Fruit fly (Drosophila melanogaster): ENCODE data around the gene CG9449.

CG9449 gene

DNA sequence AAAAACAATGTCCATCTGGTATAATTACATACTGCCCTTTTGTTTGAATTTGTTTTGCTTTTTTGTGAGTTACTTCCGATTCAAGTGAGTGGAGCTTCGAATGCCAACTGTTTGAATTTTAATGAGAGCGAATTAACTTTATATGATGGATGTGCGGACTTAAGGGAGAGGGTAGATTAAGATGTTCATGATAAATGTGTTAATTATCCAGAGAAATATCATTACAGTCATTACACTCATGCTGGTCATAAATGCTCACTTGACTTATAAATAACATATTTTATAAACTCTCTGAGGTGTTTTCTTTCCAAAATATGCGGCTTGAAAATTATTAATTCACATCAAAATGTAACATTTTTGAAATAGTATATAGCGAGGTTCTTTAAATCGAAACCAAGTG, at the start of gene CG9449:
Gene CG9449 (minus strand): TSS at position 101 of the 400 bp plus-strand sequence.
- TF ChIP-seq CG10348 (GFP tag; IDR thresholded peaks at IDR 0.05) (no peak), CG8301 (tag; optimal IDR thresholded peaks at IDR 0.05) (no peak), fd96Ca (GFP tag; IDR thresholded peaks at IDR 0.05) (no peak), CG15710 (tag; optimal IDR thresholded peaks at IDR 0.05) (no peak), gl (tag; optimal IDR thresholded peaks at IDR 0.05) (no peak), Snoo (tag; optimal IDR thresholded peaks at IDR 0.05) (no peak), CG8159 (tag; optimal IDR thresholded peaks at IDR 0.05) (no peak)

- TF ChIP-seq CG8301 (tag; optimal IDR thresholded peaks at IDR 0.05) (no peak), CG15710 (tag; optimal IDR thresholded peaks at IDR 0.05) (no peak), D1 (tag; optimal IDR thresholded peaks at IDR 0.05) (no peak)
These were observed 47.3 kb upstream of the CG9449 start, which contains the start of the genes CG46435 and Rcd7 for dm6 chr3L:19544810-19545209. Gene CG46435 (plus strand): TSS chr3L:19545110. Gene Rcd7 (plus strand): TSS chr3L:19545110.

DNA sequence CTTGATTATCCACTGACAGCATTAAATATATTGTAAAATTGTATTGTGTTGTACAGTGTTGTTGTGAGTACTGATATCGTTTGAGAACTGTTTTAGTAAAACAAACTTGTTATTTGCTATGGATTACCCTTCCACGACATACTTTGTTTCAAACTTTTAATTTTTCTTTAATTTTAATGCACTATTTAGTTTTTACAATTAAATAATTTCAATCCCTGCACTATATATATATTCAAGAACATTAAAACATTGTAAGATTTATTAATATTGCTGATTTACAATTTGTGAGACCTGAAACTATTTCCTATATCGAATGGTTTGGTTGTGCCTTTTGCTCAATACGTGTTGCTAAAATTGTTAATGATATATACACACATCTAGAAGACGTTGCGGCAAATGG, 46.6 kb upstream of the CG9449 start, which contains the start of the genes CG46434 and Dred:
Gene CG46434 (minus strand): TSS at position 101 of the 400 bp plus-strand sequence.
Gene Dred (minus strand): TSS at position 101 of the 400 bp plus-strand sequence.
- no peak for TF ChIP-seq EcR (GFP tag; optimal IDR thresholded peaks at IDR 0.05)
- no peak for TF ChIP-seq fd96Ca (GFP tag; IDR thresholded peaks at IDR 0.05)
- TF ChIP-seq CG15710 (tag; optimal IDR thresholded peaks at IDR 0.05) = no peak
- no peak for TF ChIP-seq CG8301 (tag; optimal IDR thresholded peaks at IDR 0.05)
- no peak for TF ChIP-seq rn (GFP tag; IDR thresholded peaks at IDR 0.05)

- TF ChIP-seq Pif1A (GFP tag; optimal IDR thresholded peaks at IDR 0.05) (no peak), CG4496 (GFP tag; IDR thresholded peaks at IDR 0.05) (0 out of 3 replicates have a peak, but pooled peaks have one; percentile 19)
These were observed 34.9 kb upstream of the CG9449 start, which contains the start of gene Cpr76Bd for dm6 chr3L:19532443-19532842. Gene Cpr76Bd (plus strand): TSS chr3L:19532743.

dm6 chr3L:19528547-19528946, 31.0 kb upstream of the CG9449 start:
- TF ChIP-seq CG13204 (GFP tag; optimal IDR thresholded peaks at IDR 0.05) (no peak), Snoo (tag; optimal IDR thresholded peaks at IDR 0.05) (no peak), Pif1B (GFP tag; optimal IDR thresholded peaks at IDR 0.05) (no peak), Ets98B (GFP tag; IDR thresholded peaks at IDR 0.05) (no peak), rn (GFP tag; IDR thresholded peaks at IDR 0.05) (no peak), CG8301 (tag; optimal IDR thresholded peaks at IDR 0.05) (no peak), CG34367 (tag; optimal IDR thresholded peaks at IDR 0.05) (no peak), CG17806 (tag; optimal IDR thresholded peaks at IDR 0.05) (no peak), CG32121 (GFP tag; IDR thresholded peaks at IDR 0.05) (no peak), CG8159 (tag; optimal IDR thresholded peaks at IDR 0.05) (no peak), CG10348 (GFP tag; IDR thresholded peaks at IDR 0.05) (no peak), fd96Ca (GFP tag; IDR thresholded peaks at IDR 0.05) (no peak), EcR (GFP tag; optimal IDR thresholded peaks at IDR 0.05) (no peak), gl (tag; optimal IDR thresholded peaks at IDR 0.05) (no peak), CG12605 (GFP tag; IDR thresholded peaks at IDR 0.05) (no peak), CG9948 (tag; optimal IDR thresholded peaks at IDR 0.05) (no peak), CG14655 (GFP tag; optimal IDR thresholded peaks at IDR 0.05) (no peak), CG15710 (tag; optimal IDR thresholded peaks at IDR 0.05) (no peak)

- no peak for TF ChIP-seq CG8301 (tag; optimal IDR thresholded peaks at IDR 0.05)
- no peak for TF ChIP-seq CG17806 (tag; optimal IDR thresholded peaks at IDR 0.05)
- no peak for TF ChIP-seq fd96Ca (GFP tag; IDR thresholded peaks at IDR 0.05)
- TF ChIP-seq D1 (tag; optimal IDR thresholded peaks at IDR 0.05) = no peak
- TF ChIP-seq Pif1A (GFP tag; optimal IDR thresholded peaks at IDR 0.05) = no peak
- no peak for TF ChIP-seq CG9948 (tag; optimal IDR thresholded peaks at IDR 0.05)
- no peak for TF ChIP-seq rn (GFP tag; IDR thresholded peaks at IDR 0.05)
- no peak for TF ChIP-seq gl (tag; optimal IDR thresholded peaks at IDR 0.05)
- no peak for TF ChIP-seq Snoo (tag; optimal IDR thresholded peaks at IDR 0.05)
- TF ChIP-seq CG12605 (GFP tag; IDR thresholded peaks at IDR 0.05) = no peak
- no peak for TF ChIP-seq EcR (GFP tag; optimal IDR thresholded peaks at IDR 0.05)
- no peak for TF ChIP-seq CG14655 (GFP tag; optimal IDR thresholded peaks at IDR 0.05)
- no peak for TF ChIP-seq Pif1B (GFP tag; optimal IDR thresholded peaks at IDR 0.05)
- no peak for TF ChIP-seq Ets98B (GFP tag; IDR thresholded peaks at IDR 0.05)
These were observed 28.2 kb upstream of the CG9449 start for dm6 chr3L:19525736-19526135.

DNA sequence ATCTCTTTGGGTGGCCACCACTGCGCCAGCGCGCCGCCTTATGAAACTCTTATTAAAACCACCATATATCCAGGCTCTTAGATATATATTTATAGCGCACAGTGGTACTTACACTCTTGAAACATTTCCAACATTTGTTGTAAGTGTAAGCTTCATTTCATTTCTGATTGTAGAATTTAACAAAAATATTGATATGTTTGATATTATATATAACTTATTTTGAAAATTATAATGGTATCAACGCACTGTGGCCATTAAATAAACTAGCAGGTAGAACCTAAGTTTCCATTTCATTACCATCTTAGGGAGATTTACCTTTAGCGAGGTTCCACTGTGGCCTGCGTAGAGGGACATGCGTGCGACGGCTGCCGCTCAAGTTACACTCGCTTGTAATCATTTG, 27.2 kb upstream of the CG9449 start:
- TF ChIP-seq CG4496 (GFP tag; IDR thresholded peaks at IDR 0.05) = no peak
- no peak for TF ChIP-seq Pif1B (GFP tag; optimal IDR thresholded peaks at IDR 0.05)
- no peak for TF ChIP-seq Snoo (tag; optimal IDR thresholded peaks at IDR 0.05)
- TF ChIP-seq CG10348 (GFP tag; IDR thresholded peaks at IDR 0.05) = 0 out of 2 replicates have a peak, but pooled peaks have one; percentile 7
- no peak for TF ChIP-seq CG17806 (tag; optimal IDR thresholded peaks at IDR 0.05)
- TF ChIP-seq CG8301 (tag; optimal IDR thresholded peaks at IDR 0.05) = no peak
- TF ChIP-seq D1 (tag; optimal IDR thresholded peaks at IDR 0.05) = no peak
- no peak for TF ChIP-seq Ets98B (GFP tag; IDR thresholded peaks at IDR 0.05)
- TF ChIP-seq fd96Ca (GFP tag; IDR thresholded peaks at IDR 0.05) = peak; percentile 23; the same call in 1 of the 3 replicates
- no peak for TF ChIP-seq CG34367 (tag; optimal IDR thresholded peaks at IDR 0.05)
- TF ChIP-seq CG32121 (GFP tag; IDR thresholded peaks at IDR 0.05) = peak; percentile 61
- TF ChIP-seq EcR (GFP tag; optimal IDR thresholded peaks at IDR 0.05) = no peak
- no peak for TF ChIP-seq CG8159 (tag; optimal IDR thresholded peaks at IDR 0.05)
- TF ChIP-seq gl (tag; optimal IDR thresholded peaks at IDR 0.05) = no peak
- no peak; the same call in 1 of the 2 replicates for TF ChIP-seq rn (GFP tag; IDR thresholded peaks at IDR 0.05)
- no peak for TF ChIP-seq CG15710 (tag; optimal IDR thresholded peaks at IDR 0.05)
- TF ChIP-seq CG9948 (tag; optimal IDR thresholded peaks at IDR 0.05) = no peak
- no peak for TF ChIP-seq CG13204 (GFP tag; optimal IDR thresholded peaks at IDR 0.05)
- no peak for TF ChIP-seq CG12605 (GFP tag; IDR thresholded peaks at IDR 0.05)
- no peak for TF ChIP-seq CG14655 (GFP tag; optimal IDR thresholded peaks at IDR 0.05)
- no peak for TF ChIP-seq Pif1A (GFP tag; optimal IDR thresholded peaks at IDR 0.05)
